Worm (Caenorhabditis elegans): ENCODE results near the gene msp-10.

DNA sequence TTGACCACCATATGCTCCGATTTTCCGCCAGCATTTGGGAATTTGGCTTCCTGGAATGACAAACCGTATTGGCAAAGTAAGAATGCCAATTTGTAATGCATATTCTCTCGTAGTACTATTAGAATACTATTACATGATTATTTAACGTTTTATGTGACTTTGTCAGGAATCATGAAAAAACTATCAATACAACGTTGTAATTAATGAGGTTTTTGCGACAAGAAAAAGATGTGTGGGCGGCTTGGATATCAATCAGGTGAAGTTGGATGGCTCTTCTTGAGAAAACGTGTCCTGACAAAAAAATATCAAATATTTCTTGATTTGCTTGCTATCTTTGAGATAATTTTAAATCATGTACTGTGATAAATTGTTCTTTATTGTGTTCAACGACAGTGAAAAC lies 10.6 kb downstream of the msp-10 start, which contains the start of gene K07F5.7:
- TF ChIP-seq ceh-9 (tag; optimal IDR thresholded peaks at IDR 0.05) (no peak), pqm-1 (tag; optimal IDR thresholded peaks at IDR 0.05) (no peak), ama-1 (optimal IDR thresholded peaks at IDR 0.05) (no peak), unc-3 (GFP tag; conservative IDR thresholded peaks at IDR 0.05) (no peak), unc-3 (tag; optimal IDR thresholded peaks at IDR 0.05) (no peak), sox-4 (tag; optimal IDR thresholded peaks at IDR 0.05) (no peak), fkh-10 (GFP tag; optimal IDR thresholded peaks at IDR 0.05) (no peak), mec-3 (tag; optimal IDR thresholded peaks at IDR 0.05; ENCODE audit: borderline replicate concordance) (no peak), unc-55 (GFP tag; optimal IDR thresholded peaks at IDR 0.05) (no peak)
